Fruit fly (Drosophila melanogaster): Measurements from ENCODE around the gene Sgs3.
A peak's percentile ranks its signal among the peaks of the same experiment; 100 is the strongest.

Gene Sgs3

dm6 chr3L:11549432-11549831, 37.4 kb downstream of the Sgs3 start:
- TF ChIP-seq CG8478 (optimal IDR thresholded peaks at IDR 0.05) (no peak), EcR (GFP tag; optimal IDR thresholded peaks at IDR 0.05) (no peak), psq (optimal IDR thresholded peaks at IDR 0.05) (no peak), pan (optimal IDR thresholded peaks at IDR 0.05) (no peak), Dll (optimal IDR thresholded peaks at IDR 0.05) (no peak), usp (GFP tag; optimal IDR thresholded peaks at IDR 0.05) (no peak)

DNA sequence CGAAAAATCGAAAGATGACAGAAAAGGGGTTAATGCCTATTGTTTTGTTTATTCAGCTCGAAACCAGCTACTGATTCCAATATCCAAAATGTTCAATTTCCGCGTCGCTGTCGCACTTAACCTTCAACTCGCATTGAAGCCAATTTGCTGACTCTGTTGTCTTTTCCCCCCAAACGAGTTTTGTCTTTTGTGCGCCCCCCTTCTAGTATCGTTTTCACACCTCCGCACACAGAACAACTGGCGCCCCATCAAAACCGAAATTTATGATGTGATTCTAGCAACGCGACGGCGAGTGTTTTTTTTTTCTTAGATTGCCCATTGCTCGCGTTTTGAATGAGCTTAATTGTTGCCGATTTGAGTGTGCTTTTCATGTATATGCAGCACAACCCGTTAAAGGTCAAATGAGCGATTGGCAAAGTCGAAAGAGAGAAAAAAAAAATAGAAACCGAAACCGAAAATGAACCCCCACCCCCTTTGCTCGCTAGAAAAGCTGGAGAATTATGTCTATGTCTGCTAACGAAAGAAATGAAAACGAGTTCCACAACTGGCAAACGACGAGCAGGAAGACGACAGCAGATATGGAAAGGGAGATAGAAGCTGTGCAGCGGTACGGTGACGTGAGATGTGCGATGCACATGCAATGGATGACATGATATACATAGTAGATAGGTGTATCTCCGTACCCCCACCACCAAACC, 38.5 kb downstream of the Sgs3 start:
- TF ChIP-seq CG8478 (optimal IDR thresholded peaks at IDR 0.05) (no peak), EcR (GFP tag; optimal IDR thresholded peaks at IDR 0.05) (no peak), Dll (optimal IDR thresholded peaks at IDR 0.05) (no peak), psq (optimal IDR thresholded peaks at IDR 0.05) (no peak), usp (GFP tag; optimal IDR thresholded peaks at IDR 0.05) (no peak), pan (optimal IDR thresholded peaks at IDR 0.05) (no peak)

DNA sequence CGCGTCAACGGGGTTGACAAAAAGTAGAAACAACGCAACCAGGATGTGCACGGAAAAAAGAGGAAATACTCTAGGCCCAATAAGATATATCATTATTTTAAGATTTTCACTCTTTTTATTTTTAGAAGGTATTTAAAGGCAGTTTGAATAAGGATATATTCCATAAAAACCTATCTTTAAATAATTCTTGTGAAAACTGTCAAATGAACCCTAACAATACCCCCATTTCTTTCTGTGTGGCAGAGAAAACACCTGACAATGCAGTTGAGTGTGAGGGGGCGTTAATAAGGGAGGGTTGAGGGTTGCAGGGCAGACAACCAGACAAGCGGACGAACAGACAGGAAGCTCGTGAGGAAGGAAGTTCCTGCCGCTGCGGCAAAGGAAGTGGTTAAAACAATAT, 39.9 kb downstream of the Sgs3 start:
- TF ChIP-seq usp (GFP tag; optimal IDR thresholded peaks at IDR 0.05) (no peak), pan (optimal IDR thresholded peaks at IDR 0.05) (no peak), psq (optimal IDR thresholded peaks at IDR 0.05) (no peak), CG8478 (optimal IDR thresholded peaks at IDR 0.05) (no peak), Dll (optimal IDR thresholded peaks at IDR 0.05) (no peak), EcR (GFP tag; optimal IDR thresholded peaks at IDR 0.05) (no peak)

DNA sequence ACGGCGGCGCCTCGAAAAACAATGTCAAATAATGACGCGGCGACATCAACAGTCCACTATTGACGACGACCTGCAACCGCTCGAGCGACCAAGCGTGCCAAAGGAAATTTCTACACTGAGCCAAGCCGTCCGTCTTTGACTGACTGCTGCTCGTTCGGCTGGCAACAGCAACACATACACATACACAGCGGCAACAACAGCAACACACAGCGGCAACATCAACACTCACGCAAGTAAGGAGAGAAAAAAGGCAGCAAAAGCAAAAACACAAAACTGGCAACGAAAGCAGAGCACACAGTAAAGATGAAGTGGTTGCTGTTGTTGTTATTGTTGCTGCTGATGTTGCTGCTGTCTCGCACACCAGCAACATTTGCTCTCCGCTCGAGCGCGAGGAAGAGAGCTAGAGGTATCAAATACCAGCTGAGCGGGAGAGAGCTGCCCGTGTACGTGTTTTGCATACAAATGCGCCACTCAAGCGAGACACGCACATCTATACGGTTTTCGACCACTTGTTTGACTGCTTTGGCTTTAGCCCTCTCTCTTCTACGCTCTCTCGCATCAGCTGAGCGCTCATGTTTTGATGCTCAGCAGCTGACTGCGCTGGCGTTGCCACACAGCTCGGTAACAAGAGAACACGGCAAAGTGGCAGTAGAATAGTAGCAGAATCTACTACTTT, 41.1 kb downstream of the Sgs3 start:
- no peak for TF ChIP-seq pan (optimal IDR thresholded peaks at IDR 0.05)
- no peak for TF ChIP-seq psq (optimal IDR thresholded peaks at IDR 0.05)
- TF ChIP-seq Dll (optimal IDR thresholded peaks at IDR 0.05), result peak; percentile 98
- TF ChIP-seq usp (GFP tag; optimal IDR thresholded peaks at IDR 0.05), result no peak
- no peak for TF ChIP-seq EcR (GFP tag; optimal IDR thresholded peaks at IDR 0.05)
- peak; percentile 56 for TF ChIP-seq CG8478 (optimal IDR thresholded peaks at IDR 0.05)

DNA sequence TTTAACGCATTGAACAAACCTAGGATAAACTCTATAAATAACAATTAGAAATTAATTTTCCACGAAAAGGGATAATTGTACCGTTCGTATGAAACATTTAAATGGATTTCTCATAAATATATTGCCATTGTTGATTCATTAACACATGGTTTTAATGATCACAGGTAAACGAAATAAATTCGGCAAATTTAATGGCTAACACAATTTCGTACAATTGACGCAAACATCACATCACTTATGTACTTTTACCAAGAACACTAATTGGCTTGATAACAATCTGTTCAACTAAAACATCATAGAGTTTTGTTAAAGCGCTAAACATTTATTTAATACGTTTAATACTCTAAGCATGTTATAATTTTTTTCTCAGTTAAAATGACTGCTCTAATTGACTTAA, 41.6 kb downstream of the Sgs3 start:
- TF ChIP-seq CG8478 (optimal IDR thresholded peaks at IDR 0.05), result no peak
- no peak for TF ChIP-seq usp (GFP tag; optimal IDR thresholded peaks at IDR 0.05)
- no peak for TF ChIP-seq Dll (optimal IDR thresholded peaks at IDR 0.05)
- no peak for TF ChIP-seq pan (optimal IDR thresholded peaks at IDR 0.05)
- TF ChIP-seq EcR (GFP tag; optimal IDR thresholded peaks at IDR 0.05), result no peak
- no peak for TF ChIP-seq psq (optimal IDR thresholded peaks at IDR 0.05)

DNA sequence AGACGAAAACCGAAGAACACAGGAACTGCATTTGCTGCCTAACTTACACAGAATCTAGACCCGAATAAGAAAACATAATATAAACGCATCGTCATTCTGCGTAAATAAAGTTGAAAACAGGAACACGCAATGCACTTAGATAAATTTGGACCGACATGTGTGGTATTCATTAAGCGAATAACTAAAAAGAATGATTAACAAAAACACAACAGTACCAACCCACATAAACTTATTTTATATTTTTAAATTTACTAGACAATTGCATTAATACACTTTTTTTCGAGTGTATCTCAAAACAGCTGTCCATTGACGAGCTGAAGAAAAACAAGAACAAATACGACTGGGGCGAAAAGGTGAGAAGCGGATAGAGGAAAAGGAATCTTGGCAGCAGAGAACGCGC, 42.3 kb downstream of the Sgs3 start:
- no peak for TF ChIP-seq pan (optimal IDR thresholded peaks at IDR 0.05)
- no peak for TF ChIP-seq usp (GFP tag; optimal IDR thresholded peaks at IDR 0.05)
- no peak for TF ChIP-seq EcR (GFP tag; optimal IDR thresholded peaks at IDR 0.05)
- TF ChIP-seq CG8478 (optimal IDR thresholded peaks at IDR 0.05), result no peak
- TF ChIP-seq Dll (optimal IDR thresholded peaks at IDR 0.05), result no peak
- no peak for TF ChIP-seq psq (optimal IDR thresholded peaks at IDR 0.05)

dm6 chr3L:11554796-11555195, 42.8 kb downstream of the Sgs3 start:
- TF ChIP-seq usp (GFP tag; optimal IDR thresholded peaks at IDR 0.05) (no peak), CG8478 (optimal IDR thresholded peaks at IDR 0.05) (no peak), pan (optimal IDR thresholded peaks at IDR 0.05) (no peak), Dll (optimal IDR thresholded peaks at IDR 0.05) (no peak), psq (optimal IDR thresholded peaks at IDR 0.05) (no peak), EcR (GFP tag; optimal IDR thresholded peaks at IDR 0.05) (no peak)

- TF ChIP-seq usp (GFP tag; optimal IDR thresholded peaks at IDR 0.05) (no peak), psq (optimal IDR thresholded peaks at IDR 0.05) (no peak), Dll (optimal IDR thresholded peaks at IDR 0.05) (no peak), CG8478 (optimal IDR thresholded peaks at IDR 0.05) (no peak), pan (optimal IDR thresholded peaks at IDR 0.05) (no peak), EcR (GFP tag; optimal IDR thresholded peaks at IDR 0.05) (no peak)
Observed at dm6 chr3L:11555662-11556460, 43.8 kb downstream of the Sgs3 start.

DNA sequence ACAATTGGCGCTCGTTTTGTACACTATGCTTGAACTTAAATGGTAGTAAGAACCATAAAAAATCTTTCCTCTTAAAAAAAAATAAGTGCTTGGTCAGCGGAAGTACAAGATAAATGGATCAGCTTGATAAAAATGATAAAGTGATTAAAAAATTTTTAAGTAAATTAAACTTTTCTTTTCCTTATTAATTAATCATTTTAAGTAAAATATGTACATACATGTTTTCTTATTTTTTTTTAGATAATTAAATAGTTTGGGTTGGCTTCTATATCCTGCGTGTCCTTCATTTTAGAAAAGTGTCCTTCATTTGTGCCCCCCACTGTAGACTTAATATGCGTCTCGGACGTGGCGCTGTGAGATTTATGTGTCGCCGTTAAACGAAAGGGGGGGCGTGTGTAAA, 44.6 kb downstream of the Sgs3 start:
- TF ChIP-seq Dll (optimal IDR thresholded peaks at IDR 0.05), result no peak
- TF ChIP-seq CG8478 (optimal IDR thresholded peaks at IDR 0.05), result no peak
- TF ChIP-seq pan (optimal IDR thresholded peaks at IDR 0.05), result no peak
- TF ChIP-seq usp (GFP tag; optimal IDR thresholded peaks at IDR 0.05), result no peak

- TF ChIP-seq usp (GFP tag; optimal IDR thresholded peaks at IDR 0.05) (no peak), pan (optimal IDR thresholded peaks at IDR 0.05) (no peak), EcR (GFP tag; optimal IDR thresholded peaks at IDR 0.05) (no peak), CG8478 (optimal IDR thresholded peaks at IDR 0.05) (no peak)
Observed at dm6 chr3L:11557209-11557608, 45.2 kb downstream of the Sgs3 start.

DNA sequence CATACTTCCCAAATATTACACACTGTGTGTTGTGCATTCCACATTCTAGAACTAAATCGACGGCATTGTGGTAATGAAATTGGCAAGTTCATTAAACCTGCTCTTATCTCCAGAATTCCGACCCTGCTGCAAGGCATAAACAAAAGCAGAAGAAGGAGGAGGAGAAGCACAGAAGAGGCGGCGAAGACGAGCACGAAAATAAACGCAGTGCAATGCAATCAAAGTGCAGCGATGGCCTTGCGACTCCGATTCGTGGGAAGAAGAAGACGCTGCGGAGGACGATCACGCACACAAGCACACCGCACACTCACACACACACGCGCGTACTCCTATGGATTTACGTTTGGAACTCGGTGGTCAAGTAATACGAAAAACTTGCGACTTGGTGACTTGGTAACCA, 48.9 kb downstream of the Sgs3 start:
- TF ChIP-seq psq (optimal IDR thresholded peaks at IDR 0.05) (no peak), pan (optimal IDR thresholded peaks at IDR 0.05) (no peak), usp (GFP tag; optimal IDR thresholded peaks at IDR 0.05) (no peak), EcR (GFP tag; optimal IDR thresholded peaks at IDR 0.05) (peak; percentile 58 to 74), Dll (optimal IDR thresholded peaks at IDR 0.05) (no peak), CG8478 (optimal IDR thresholded peaks at IDR 0.05) (no peak)
